Fruit fly (Drosophila melanogaster) whole organism, embryonic: ENCODE data around the gene Prim1.
A peak's percentile ranks its signal among the peaks of the same experiment; 100 is the strongest.

Experiments
- Ada2b ChIP-seq: fragments of 200-800 bp; sonication (Bioruptor generic); IDR thresholded peaks from 2 replicates; pipeline ENCODE4 v1.3.6; 2022; ENCODE audit warnings: missing biosample characterization, missing genetic modification characterization
- Asciz ChIP-seq: fragments of 200-800 bp; sonication (Bioruptor generic); optimal IDR thresholded peaks from 2 replicates; lab custom pipeline; 2017; ENCODE audit warnings: missing biosample characterization, mild to moderate bottlenecking, missing genetic modification characterization, missing genetic modification reagents
- Bgb ChIP-seq: fragments of 200-800 bp; sonication (Bioruptor generic); IDR thresholded peaks from 2 replicates; pipeline ENCODE4 v1.3.6; 2022; ENCODE audit warnings: missing biosample characterization, missing genetic modification characterization; ENCODE audit not compliant: partially characterized antibody
- CG12942 ChIP-seq: fragments of 200-800 bp; sonication (Bioruptor generic); optimal IDR thresholded peaks from 3 replicates; lab custom pipeline; 2016; ENCODE audit warnings: missing biosample characterization, missing genetic modification characterization
- CG13424 ChIP-seq: fragments of 200-800 bp; sonication (Bioruptor generic); optimal IDR thresholded peaks from 2 replicates; lab custom pipeline; 2019; ENCODE audit warnings: missing biosample characterization, mild to moderate bottlenecking, missing genetic modification characterization, moderate library complexity
- CG14965 ChIP-seq: fragments of 200-800 bp; sonication (Bioruptor generic); optimal IDR thresholded peaks from 2 replicates; lab custom pipeline; 2016; ENCODE audit warnings: missing biosample characterization, missing genetic modification characterization, borderline replicate concordance
- CG15696 ChIP-seq: fragments of 200-800 bp; sonication (Bioruptor generic); optimal IDR thresholded peaks from 2 replicates; lab custom pipeline; 2019; ENCODE audit warnings: missing biosample characterization, mild to moderate bottlenecking, missing genetic modification characterization, moderate library complexity
- CG1602 ChIP-seq: fragments of 200-800 bp; sonication (Bioruptor generic); optimal IDR thresholded peaks from 3 replicates; lab custom pipeline; 2016; ENCODE audit warnings: missing biosample characterization, missing genetic modification characterization
- CG1603 ChIP-seq: fragments of 200-800 bp; sonication (Bioruptor generic); optimal IDR thresholded peaks from 2 replicates; lab custom pipeline; 2019; ENCODE audit warnings: missing biosample characterization, mild to moderate bottlenecking, missing genetic modification characterization, moderate library complexity
- CG18764 ChIP-seq: fragments of 200-800 bp; sonication (Bioruptor generic); optimal IDR thresholded peaks from 3 replicates; lab custom pipeline; 2016; ENCODE audit warnings: missing biosample characterization, missing genetic modification characterization
- CG2202 ChIP-seq: fragments of 200-800 bp; sonication (Bioruptor generic); optimal IDR thresholded peaks from 2 replicates; lab custom pipeline; 2018; ENCODE audit warnings: missing biosample characterization, mild to moderate bottlenecking, missing genetic modification characterization
- CG2889 ChIP-seq: fragments of 200-800 bp; sonication (Bioruptor generic); IDR thresholded peaks from 3 replicates; pipeline ENCODE4 v1.3.6; 2022; ENCODE audit warnings: missing biosample characterization, missing genetic modification characterization
- CG32772 ChIP-seq: fragments of 200-800 bp; sonication (Bioruptor generic); IDR thresholded peaks from 2 replicates; pipeline ENCODE4 v1.3.6; 2022; ENCODE audit warnings: missing biosample characterization, missing genetic modification characterization
- CG3726 ChIP-seq: fragments of 200-800 bp; sonication (Bioruptor generic); IDR thresholded peaks from 3 replicates; pipeline ENCODE4, ENCODE4 v1.3.6; 2022; ENCODE audit warnings: missing biosample characterization, missing genetic modification characterization
- CG3838 ChIP-seq: fragments of 200-800 bp; sonication (Bioruptor generic); optimal IDR thresholded peaks from 3 replicates; lab custom pipeline; 2016; ENCODE audit warnings: missing biosample characterization, missing genetic modification characterization
- CG3995 ChIP-seq: fragments of 200-800 bp; sonication (Bioruptor generic); optimal IDR thresholded peaks from 3 replicates; lab custom pipeline; 2016; ENCODE audit warnings: missing biosample characterization, missing genetic modification characterization
- CG6175 ChIP-seq: fragments of 200-800 bp; sonication (Bioruptor generic); IDR thresholded peaks from 3 replicates; pipeline ENCODE4 v1.3.6; 2022; ENCODE audit warnings: missing biosample characterization, missing genetic modification characterization
- CG6813 ChIP-seq: fragments of 200-800 bp; sonication (Bioruptor generic); optimal IDR thresholded peaks from 2 replicates; lab custom pipeline; 2017; ENCODE audit warnings: missing biosample characterization, missing genetic modification characterization, mild to moderate bottlenecking, moderate library complexity, missing genetic modification reagents
- CG6854 ChIP-seq: fragments of 200-800 bp; sonication (Bioruptor generic); optimal IDR thresholded peaks from 3 replicates; lab custom pipeline; 2017; ENCODE audit warnings: missing biosample characterization, mild to moderate bottlenecking, missing genetic modification characterization
- CG9609 ChIP-seq: fragments of 200-800 bp; sonication (Bioruptor generic); optimal IDR thresholded peaks from 3 replicates; lab custom pipeline; 2016; ENCODE audit warnings: missing biosample characterization, missing genetic modification characterization
- Doc2 ChIP-seq: fragments of 200-800 bp; sonication (Bioruptor generic); IDR thresholded peaks from 2 replicates; pipeline ENCODE4 v1.3.6; 2022; ENCODE audit warnings: missing biosample characterization, missing genetic modification characterization
- Fer2 ChIP-seq: fragments of 200-800 bp; sonication (Bioruptor generic); optimal IDR thresholded peaks from 2 replicates; lab custom pipeline; 2018; ENCODE audit warnings: missing biosample characterization, mild to moderate bottlenecking, missing genetic modification characterization, moderate library complexity
- HmgD ChIP-seq: fragments of 200-800 bp; sonication (Bioruptor generic); optimal IDR thresholded peaks from 3 replicates; lab custom pipeline; 2016; ENCODE audit warnings: missing biosample characterization, missing genetic modification characterization
- HmgZ ChIP-seq: fragments of 200-800 bp; sonication (Bioruptor generic); optimal IDR thresholded peaks from 2 replicates; lab custom pipeline; 2018; ENCODE audit warnings: missing biosample characterization, mild to moderate bottlenecking, missing genetic modification characterization
- Nf-YB ChIP-seq: fragments of 200-800 bp; sonication (Bioruptor generic); optimal IDR thresholded peaks from 3 replicates; lab custom pipeline; 2019; ENCODE audit warnings: missing biosample characterization, mild to moderate bottlenecking, missing genetic modification characterization, moderate library complexity
- PHDP ChIP-seq: fragments of 200-800 bp; sonication (Bioruptor generic); optimal IDR thresholded peaks from 3 replicates; lab custom pipeline; 2018; ENCODE audit warnings: missing biosample characterization, mild to moderate bottlenecking, missing genetic modification characterization, moderate library complexity
- Poxn ChIP-seq: fragments of 200-800 bp; sonication (Bioruptor generic); IDR thresholded peaks from 2 replicates; pipeline ENCODE4 v1.3.6; 2022; ENCODE audit warnings: missing biosample characterization, missing genetic modification characterization
- Ptx1 ChIP-seq: fragments of 200-800 bp; sonication (Bioruptor generic); IDR thresholded peaks from 2 replicates; pipeline ENCODE4 v1.3.6; 2022; ENCODE audit warnings: missing biosample characterization, missing genetic modification characterization
- Rx ChIP-seq: fragments of 200-800 bp; sonication (Bioruptor generic); IDR thresholded peaks from 2 replicates; pipeline ENCODE4 v1.3.6; 2022; ENCODE audit warnings: missing biosample characterization, missing genetic modification characterization
- Sox102F ChIP-seq: fragments of 200-800 bp; sonication (Bioruptor generic); optimal IDR thresholded peaks from 2 replicates; lab custom pipeline; 2018; ENCODE audit warnings: missing biosample characterization, mild to moderate bottlenecking, missing genetic modification characterization, moderate library complexity
- ash1 ChIP-seq: fragments of 200-800 bp; sonication (Bioruptor generic); optimal IDR thresholded peaks from 2 replicates; lab custom pipeline; 2018; ENCODE audit warnings: missing biosample characterization, mild to moderate bottlenecking, missing genetic modification characterization
- cwo ChIP-seq: fragments of 200-800 bp; sonication (Bioruptor generic); optimal IDR thresholded peaks from 3 replicates; lab custom pipeline; 2017; ENCODE audit warnings: missing biosample characterization, missing genetic modification characterization, mild to moderate bottlenecking, moderate library complexity, missing genetic modification reagents
- danr ChIP-seq: fragments of 200-800 bp; sonication (Bioruptor generic); IDR thresholded peaks from 2 replicates; pipeline ENCODE4 v1.3.6; 2022; ENCODE audit warnings: missing biosample characterization, missing genetic modification characterization
- dmrt99B ChIP-seq: fragments of 200-800 bp; sonication (Bioruptor generic); optimal IDR thresholded peaks from 2 replicates; lab custom pipeline; 2018; ENCODE audit warnings: missing biosample characterization, mild to moderate bottlenecking, missing genetic modification characterization, moderate library complexity
- gsb-n ChIP-seq: fragments of 200-800 bp; sonication (Bioruptor generic); optimal IDR thresholded peaks from 3 replicates; lab custom pipeline; 2018; ENCODE audit warnings: missing biosample characterization, mild to moderate bottlenecking, missing genetic modification characterization
- kah ChIP-seq: fragments of 200-800 bp; sonication (Bioruptor generic); optimal IDR thresholded peaks from 2 replicates; lab custom pipeline; 2018; ENCODE audit warnings: missing biosample characterization, mild to moderate bottlenecking, missing genetic modification characterization
- maf-S ChIP-seq: fragments of 200-800 bp; sonication (Bioruptor generic); optimal IDR thresholded peaks from 2 replicates; lab custom pipeline; 2016; ENCODE audit warnings: missing biosample characterization, missing genetic modification characterization
- odd ChIP-seq: fragments of 200-800 bp; sonication (Bioruptor generic); optimal IDR thresholded peaks from 2 replicates; lab custom pipeline; 2017; ENCODE audit warnings: missing biosample characterization, mild to moderate bottlenecking, missing genetic modification characterization
- row ChIP-seq: fragments of 200-800 bp; sonication (Bioruptor generic); IDR thresholded peaks from 3 replicates; pipeline ENCODE4 v1.3.6; 2022; ENCODE audit warnings: missing biosample characterization, missing genetic modification characterization
- schlank ChIP-seq: fragments of 200-800 bp; sonication (Bioruptor generic); optimal IDR thresholded peaks from 2 replicates; lab custom pipeline; 2018; ENCODE audit warnings: missing biosample characterization, mild to moderate bottlenecking, missing genetic modification characterization
- scrt ChIP-seq: fragments of 200-800 bp; sonication (Bioruptor generic); optimal IDR thresholded peaks from 2 replicates; lab custom pipeline; 2018; ENCODE audit warnings: missing biosample characterization, mild to moderate bottlenecking, missing genetic modification characterization, moderate library complexity
- slou ChIP-seq: fragments of 200-800 bp; sonication (Bioruptor generic); optimal IDR thresholded peaks from 3 replicates; lab custom pipeline; 2016; ENCODE audit warnings: missing biosample characterization, missing genetic modification characterization
- sr ChIP-seq: fragments of 200-800 bp; sonication (Bioruptor generic); IDR thresholded peaks from 3 replicates; pipeline ENCODE4 v1.3.6; 2022; ENCODE audit warnings: missing biosample characterization, missing genetic modification characterization
- tll ChIP-seq, 2 experiments: fragments of 200-800 bp in 1 of 2; fragments of >200 bp in 1 of 2; sonication (Bioruptor generic) in 1 of 2; optimal IDR thresholded peaks; 2 replicates each; lab custom pipeline; 2017 to 2019; ENCODE audit warnings: missing biosample characterization in 2 of 2, missing genetic modification characterization in 2 of 2, mild to moderate bottlenecking in 1 of 2, moderate library complexity in 1 of 2
- tna ChIP-seq: fragments of 200-800 bp; sonication (Bioruptor generic); IDR thresholded peaks from 2 replicates; pipeline ENCODE4 v1.3.6; 2022; ENCODE audit warnings: missing biosample characterization, missing genetic modification characterization; ENCODE audit not compliant: partially characterized antibody
- trh ChIP-seq: fragments of 200-800 bp; sonication (Bioruptor generic); optimal IDR thresholded peaks from 2 replicates; lab custom pipeline; 2016; ENCODE audit warnings: missing biosample characterization, missing genetic modification characterization
- wdn ChIP-seq: fragments of 200-800 bp; sonication (Bioruptor generic); IDR thresholded peaks from 2 replicates; pipeline ENCODE4 v1.3.6; 2022; ENCODE audit warnings: missing biosample characterization, missing genetic modification characterization
- zen2 ChIP-seq: fragments of 200-800 bp; sonication (Bioruptor generic); IDR thresholded peaks from 3 replicates; pipeline ENCODE4 v1.3.6; 2022; ENCODE audit warnings: missing biosample characterization, missing genetic modification characterization; ENCODE audit not compliant: partially characterized antibody

Prim1 gene

DNA sequence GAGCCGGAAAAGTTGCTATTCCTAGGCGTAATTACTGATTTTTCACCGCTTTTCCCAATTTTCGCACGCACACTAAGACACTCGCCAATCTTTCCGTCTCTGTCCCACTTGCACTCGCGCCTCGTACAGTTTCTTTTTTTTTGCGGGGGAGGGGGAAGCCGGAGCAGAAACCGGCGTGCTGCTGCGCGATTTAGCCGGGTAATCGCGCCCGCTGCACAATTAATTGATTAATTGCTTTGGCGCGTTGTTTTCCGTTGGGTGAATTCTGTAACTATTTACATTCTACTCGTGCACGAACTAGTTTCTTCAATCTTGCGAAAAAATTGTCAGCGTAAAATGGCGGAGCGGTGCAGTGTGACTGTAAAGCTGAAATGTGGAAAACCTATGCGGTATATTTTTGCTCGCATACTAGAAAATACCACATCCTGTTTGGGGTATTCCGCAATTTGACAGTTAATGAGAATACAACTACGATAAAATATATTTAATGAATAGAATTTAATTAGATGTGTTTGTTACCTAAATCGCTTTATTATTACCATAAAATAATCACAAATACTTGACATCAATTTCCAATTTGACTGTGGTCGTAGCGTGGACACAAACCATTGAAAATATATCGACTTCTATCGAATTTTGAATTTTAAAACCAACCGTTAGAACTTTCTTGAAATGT lies 24.8 kb upstream of the Prim1 start, which contains the start of gene Cpsf6 (continued):
- TF ChIP-seq trh (no peak), tll (GFP tag; optimal IDR thresholded peaks at IDR 0.05; lab: Kevin White, UChicago) (no peak), CG12942 (GFP tag; lab: Kevin White, UChicago) (peak; percentile 57), schlank (tag; lab: Kevin White, UChicago) (no peak), sr (0 out of 3 replicates have a peak, but pooled peaks have one; percentile 2), HmgZ (tag; lab: Kevin White, UChicago) (peak; percentile 53), cwo (GFP tag; lab: Kevin White, UChicago) (no peak), wdn (GFP tag; lab: Robert Waterston, UW) (no peak), CG18764 (GFP tag; lab: Kevin White, UChicago) (peak; percentile 37), Ptx1 (GFP tag; lab: Robert Waterston, UW) (peak; percentile 54), CG2889 (0 out of 3 replicates have a peak, but pooled peaks have one; percentile 47), maf-S (GFP tag; lab: Kevin White, UChicago) (no peak), CG2202 (tag; lab: Kevin White, UChicago) (peak; percentile 11), scrt (GFP tag; lab: Kevin White, UChicago) (peak; percentile 1), Poxn (GFP tag; lab: Robert Waterston, UW) (no peak)

DNA sequence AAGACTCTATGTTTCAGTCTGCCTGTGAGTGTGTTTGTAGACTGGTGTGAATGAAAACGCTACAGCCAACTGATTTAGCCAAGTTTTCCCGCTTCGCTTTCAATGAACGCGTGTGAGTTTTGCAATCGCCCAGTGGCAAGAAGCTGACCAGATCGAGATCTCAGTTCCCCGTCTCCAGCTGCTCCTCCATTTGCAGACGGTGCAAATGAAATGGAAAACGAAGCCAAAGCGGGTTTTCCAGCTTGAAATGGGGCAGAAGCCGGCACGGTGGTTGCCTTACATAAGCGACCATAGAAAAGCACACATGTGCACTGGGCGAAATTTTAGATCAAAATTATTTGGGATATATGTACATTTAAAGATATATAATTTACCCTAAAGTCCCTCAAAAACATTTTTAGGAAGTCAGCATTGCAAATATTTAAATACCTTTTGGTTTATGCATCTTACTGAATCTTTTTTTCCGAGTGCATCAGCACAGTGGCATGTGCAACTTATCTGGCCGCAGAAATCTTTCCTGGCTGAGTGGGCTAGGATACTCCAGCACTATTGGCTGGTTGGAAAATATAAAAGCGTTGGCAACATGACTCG lies 21.1 kb upstream of the Prim1 start, which contains the start of gene CG43059:
CG43059 (minus strand) TSS at position 51 of the 591 bp plus-strand sequence.
- no peak for TF ChIP-seq Bgb (GFP tag; lab: Robert Waterston, UW)
- TF ChIP-seq CG15696 (tag; lab: Kevin White, UChicago), result no peak
- TF ChIP-seq Ada2b (GFP tag; lab: Robert Waterston, UW), result 0 out of 2 replicates have a peak, but pooled peaks have one; percentile 25
- TF ChIP-seq CG1603 (tag; lab: Kevin White, UChicago), result peak; percentile 28
- no peak for TF ChIP-seq Nf-YB (GFP tag; lab: Kevin White, UChicago)
- no peak for TF ChIP-seq CG3726 (GFP tag; lab: Robert Waterston, UW)
- TF ChIP-seq Fer2 (tag; lab: Kevin White, UChicago), result no peak
- TF ChIP-seq slou (GFP tag; lab: Kevin White, UChicago), result no peak
- TF ChIP-seq CG13424 (tag; lab: Kevin White, UChicago), result no peak
- no peak for TF ChIP-seq CG3838
- TF ChIP-seq PHDP (tag; lab: Kevin White, UChicago), result no peak
- TF ChIP-seq Doc2 (GFP tag; lab: Robert Waterston, UW), result no peak
- no peak for TF ChIP-seq CG1602 (GFP tag; lab: Kevin White, UChicago)
- peak; percentile 34 for TF ChIP-seq Sox102F (GFP tag; lab: Kevin White, UChicago)
- TF ChIP-seq ash1 (GFP tag; lab: Kevin White, UChicago), result no peak
- 0 out of 3 replicates have a peak, but pooled peaks have one; percentile 9 for TF ChIP-seq row
- no peak for TF ChIP-seq CG6813 (GFP tag; lab: Kevin White, UChicago)
- no peak for TF ChIP-seq CG14965 (GFP tag; lab: Kevin White, UChicago)
- TF ChIP-seq Asciz (GFP tag; lab: Kevin White, UChicago), result no peak
- TF ChIP-seq Rx (GFP tag; lab: Robert Waterston, UW), result no peak
- TF ChIP-seq danr, result no peak
- no peak for TF ChIP-seq CG9609
- TF ChIP-seq zen2 (GFP tag; lab: Robert Waterston, UW), result no peak
- no peak for TF ChIP-seq tna (GFP tag; lab: Robert Waterston, UW)
- TF ChIP-seq CG6175 (GFP tag; lab: Robert Waterston, UW), result no peak
- no peak for TF ChIP-seq CG6854 (GFP tag; lab: Kevin White, UChicago)
- no peak for TF ChIP-seq HmgD (GFP tag; lab: Kevin White, UChicago)
- TF ChIP-seq CG32772, result no peak
- no peak for TF ChIP-seq kah
- peak; percentile 8 for TF ChIP-seq dmrt99B (tag; lab: Kevin White, UChicago)
- no peak for TF ChIP-seq odd (GFP tag; lab: Kevin White, UChicago)
- TF ChIP-seq CG18764 (GFP tag; lab: Kevin White, UChicago), result no peak
- TF ChIP-seq CG3995 (GFP tag; lab: Kevin White, UChicago), result no peak
- TF ChIP-seq gsb-n (tag; lab: Kevin White, UChicago), result no peak
